Fruit fly (Drosophila melanogaster) Kc167 (cell line): Measurements from ENCODE around the gene CG5641.

Experiments
- Myc ChIP-seq: fragments of >200 bp; optimal IDR thresholded peaks from 2 replicates; lab custom pipeline; 2017; ENCODE audit warnings: missing external identifiers
- h ChIP-seq: fragments of >200 bp; optimal IDR thresholded peaks from 3 replicates; lab custom pipeline; 2018; ENCODE audit warnings: missing external identifiers
- psq ChIP-seq: fragments of >200 bp; optimal IDR thresholded peaks from 2 replicates; lab custom pipeline; 2017; ENCODE audit warnings: missing external identifiers

- no peak for TF ChIP-seq h (lab: Kevin White, UChicago)
- TF ChIP-seq Myc (lab: Kevin White, UChicago), result no peak
- TF ChIP-seq psq, result no peak
Measured at dm6 chr3R:12381130-12381700, 47.9 kb downstream of the CG5641 start.
